Fruit fly (Drosophila melanogaster) whole organism, embryonic: ENCODE results near the gene CG15347.

ENCODE experiments used
- Ada2b ChIP-seq: fragments of 200-800 bp; sonication (Bioruptor generic); IDR thresholded peaks from 2 replicates; pipeline ENCODE4 v1.3.6; 2022; ENCODE audit warnings: missing biosample characterization, missing genetic modification characterization
- Adf1 ChIP-seq: fragments of 200-800 bp; sonication (Bioruptor generic); IDR thresholded peaks from 2 replicates; pipeline ENCODE4 v1.3.6; 2022; ENCODE audit warnings: missing biosample characterization, missing genetic modification characterization
- Aef1 ChIP-seq: fragments of 200-800 bp; sonication (Bioruptor generic); IDR thresholded peaks from 3 replicates; pipeline ENCODE4 v1.3.6; 2022; ENCODE audit warnings: missing biosample characterization, missing genetic modification characterization
- Asciz ChIP-seq: fragments of 200-800 bp; sonication (Bioruptor generic); optimal IDR thresholded peaks from 2 replicates; lab custom pipeline; 2017; ENCODE audit warnings: missing biosample characterization, mild to moderate bottlenecking, missing genetic modification characterization, missing genetic modification reagents
- Bteb2 ChIP-seq: fragments of 200-800 bp; sonication (Bioruptor generic); optimal IDR thresholded peaks from 2 replicates; lab custom pipeline; 2016; ENCODE audit warnings: missing biosample characterization, missing genetic modification characterization
- CG10979 ChIP-seq: fragments of 200-800 bp; sonication (Bioruptor generic); optimal IDR thresholded peaks from 2 replicates; lab custom pipeline; 2018; ENCODE audit warnings: missing biosample characterization, mild to moderate bottlenecking, missing genetic modification characterization, moderate library complexity
- CG11504 ChIP-seq: fragments of 200-800 bp; sonication (Bioruptor generic); optimal IDR thresholded peaks from 3 replicates; lab custom pipeline; 2019; ENCODE audit warnings: missing biosample characterization, mild to moderate bottlenecking, missing genetic modification characterization, moderate library complexity
- CG12744 ChIP-seq: fragments of 200-800 bp; sonication (Bioruptor generic); optimal IDR thresholded peaks from 2 replicates; lab custom pipeline; 2016; ENCODE audit warnings: missing biosample characterization, missing genetic modification characterization
- CG15011 ChIP-seq: fragments of 200-800 bp; sonication (Bioruptor generic); optimal IDR thresholded peaks from 3 replicates; lab custom pipeline; 2018; ENCODE audit warnings: missing biosample characterization, mild to moderate bottlenecking, missing genetic modification characterization
- CG17361 ChIP-seq: fragments of 200-800 bp; sonication (Bioruptor generic); IDR thresholded peaks from 3 replicates; pipeline ENCODE4 v1.3.6; 2022; ENCODE audit warnings: missing biosample characterization, missing genetic modification characterization
- CG18764 ChIP-seq: fragments of 200-800 bp; sonication (Bioruptor generic); optimal IDR thresholded peaks from 3 replicates; lab custom pipeline; 2016; ENCODE audit warnings: missing biosample characterization, missing genetic modification characterization
- CG2129 ChIP-seq: fragments of 200-800 bp; sonication (Bioruptor generic); IDR thresholded peaks from 2 replicates; pipeline ENCODE4 v1.3.6; 2022; ENCODE audit warnings: missing biosample characterization, missing genetic modification characterization; ENCODE audit not compliant: partially characterized antibody
- CG3281 ChIP-seq: fragments of 200-800 bp; sonication (Bioruptor generic); optimal IDR thresholded peaks from 3 replicates; lab custom pipeline; 2017; ENCODE audit warnings: missing biosample characterization, mild to moderate bottlenecking, missing genetic modification characterization
- CG3726 ChIP-seq: fragments of 200-800 bp; sonication (Bioruptor generic); IDR thresholded peaks from 3 replicates; pipeline ENCODE4, ENCODE4 v1.3.6; 2022; ENCODE audit warnings: missing biosample characterization, missing genetic modification characterization
- CG4730 ChIP-seq: fragments of 200-800 bp; sonication (Bioruptor generic); IDR thresholded peaks from 2 replicates; pipeline ENCODE4 v1.3.6; 2022; ENCODE audit warnings: missing biosample characterization, missing genetic modification characterization
- CG5953 ChIP-seq: fragments of 200-800 bp; sonication (Bioruptor generic); IDR thresholded peaks from 2 replicates; pipeline ENCODE4 v1.3.6; 2022; ENCODE audit warnings: missing biosample characterization, missing genetic modification characterization
- CG6791 ChIP-seq: fragments of 200-800 bp; sonication (Bioruptor generic); IDR thresholded peaks from 3 replicates; pipeline ENCODE4 v1.3.6; 2022; ENCODE audit warnings: missing biosample characterization, missing genetic modification characterization; ENCODE audit not compliant: partially characterized antibody
- CG6854 ChIP-seq: fragments of 200-800 bp; sonication (Bioruptor generic); optimal IDR thresholded peaks from 3 replicates; lab custom pipeline; 2017; ENCODE audit warnings: missing biosample characterization, mild to moderate bottlenecking, missing genetic modification characterization
- CG8281 ChIP-seq: fragments of 200-800 bp; sonication (Bioruptor generic); optimal IDR thresholded peaks from 2 replicates; lab custom pipeline; 2018; ENCODE audit warnings: missing biosample characterization, mild to moderate bottlenecking, missing genetic modification characterization, moderate library complexity
- Dll ChIP-seq: fragments of 200-800 bp; sonication (Bioruptor generic); IDR thresholded peaks from 4 replicates; pipeline ENCODE4 v1.3.6; 2022; ENCODE audit warnings: missing biosample characterization, missing genetic modification characterization; ENCODE audit not compliant: partially characterized antibody
- MBD-R2 ChIP-seq: fragments of 200-800 bp; sonication (Bioruptor generic); IDR thresholded peaks from 2 replicates; pipeline ENCODE4 v1.3.6; 2022; ENCODE audit warnings: missing biosample characterization, missing genetic modification characterization
- Mad ChIP-seq: fragments of 200-800 bp; sonication (Bioruptor generic); optimal IDR thresholded peaks from 2 replicates; lab custom pipeline; 2016; ENCODE audit warnings: missing biosample characterization, missing genetic modification characterization
- Pdp1 ChIP-seq, 2 experiments: fragments of 200-800 bp; sonication (Bioruptor generic); optimal IDR thresholded peaks; 3 replicates each; lab custom pipeline; 2016; ENCODE audit warnings: missing biosample characterization in 2 of 2, missing genetic modification characterization in 2 of 2, mild to moderate bottlenecking in 1 of 2, moderate library complexity in 1 of 2
- Six4 ChIP-seq: fragments of 200-800 bp; sonication (Bioruptor generic); optimal IDR thresholded peaks from 2 replicates; lab custom pipeline; 2016; ENCODE audit warnings: missing biosample characterization, missing genetic modification characterization
- Sox102F ChIP-seq: fragments of 200-800 bp; sonication (Bioruptor generic); optimal IDR thresholded peaks from 2 replicates; lab custom pipeline; 2018; ENCODE audit warnings: missing biosample characterization, mild to moderate bottlenecking, missing genetic modification characterization, moderate library complexity
- Trl ChIP-seq, 3 experiments: fragments of >200 bp in 2 of 3; fragments of 200-800 bp in 1 of 3; sonication (Bioruptor generic) in 1 of 3; optimal IDR thresholded peaks; 2 replicates in 1 of 3; 3 replicates in 2 of 3; lab custom pipeline; 2016 to 2017; ENCODE audit warnings: missing biosample characterization in 1 of 3, missing genetic modification characterization in 1 of 3
- amos ChIP-seq: fragments of 200-800 bp; sonication (Bioruptor generic); IDR thresholded peaks from 2 replicates; pipeline ENCODE4 v1.3.6; 2022; ENCODE audit warnings: missing biosample characterization, missing genetic modification characterization; ENCODE audit not compliant: partially characterized antibody
- bcd ChIP-seq: fragments of 200-800 bp; sonication (Bioruptor generic); optimal IDR thresholded peaks from 2 replicates; lab custom pipeline; 2017; ENCODE audit warnings: missing biosample characterization, mild to moderate bottlenecking, missing genetic modification characterization
- chn ChIP-seq: fragments of 200-800 bp; sonication (Bioruptor generic); optimal IDR thresholded peaks from 2 replicates; lab custom pipeline; 2016; ENCODE audit warnings: missing biosample characterization, missing genetic modification characterization
- crp ChIP-seq, 2 experiments: fragments of 200-800 bp; sonication (Bioruptor generic); optimal IDR thresholded peaks; 2 replicates in 1 of 2; 3 replicates in 1 of 2; lab custom pipeline; 2017; ENCODE audit warnings: missing biosample characterization in 2 of 2, missing genetic modification characterization in 2 of 2, mild to moderate bottlenecking in 1 of 2, moderate library complexity in 1 of 2
- da ChIP-seq: fragments of 200-800 bp; sonication (Bioruptor generic); optimal IDR thresholded peaks from 2 replicates; lab custom pipeline; 2016; ENCODE audit warnings: missing biosample characterization, missing genetic modification characterization
- disco-r ChIP-seq: fragments of 200-800 bp; sonication (Bioruptor generic); optimal IDR thresholded peaks from 2 replicates; lab custom pipeline; 2016; ENCODE audit warnings: missing biosample characterization, missing genetic modification characterization
- dpn ChIP-seq, 2 experiments: fragments of 200-800 bp; sonication (Bioruptor generic); optimal IDR thresholded peaks; 3 replicates each; lab custom pipeline; 2016; ENCODE audit warnings: missing biosample characterization in 2 of 2, missing genetic modification characterization in 2 of 2
- fru ChIP-seq: fragments of >200 bp; optimal IDR thresholded peaks from 2 replicates; lab custom pipeline; 2017
- ftz-f1 ChIP-seq: fragments of 200-800 bp; sonication (Bioruptor generic); optimal IDR thresholded peaks from 2 replicates; lab custom pipeline; 2016; ENCODE audit warnings: missing biosample characterization, missing genetic modification characterization
- ham ChIP-seq: fragments of 200-800 bp; sonication (Bioruptor generic); IDR thresholded peaks from 2 replicates; pipeline ENCODE4 v1.3.6; 2022; ENCODE audit warnings: missing biosample characterization, missing genetic modification characterization
- inv ChIP-seq: fragments of 200-800 bp; sonication (Bioruptor generic); IDR thresholded peaks from 2 replicates; pipeline ENCODE4 v1.3.6; 2022; ENCODE audit warnings: missing biosample characterization, missing genetic modification characterization; ENCODE audit not compliant: partially characterized antibody
- lmd ChIP-seq: fragments of 200-800 bp; sonication (Bioruptor generic); IDR thresholded peaks from 2 replicates; pipeline ENCODE4 v1.3.6; 2022; ENCODE audit warnings: missing biosample characterization, missing genetic modification characterization
- p53 ChIP-seq: fragments of 200-800 bp; sonication (Bioruptor generic); optimal IDR thresholded peaks from 2 replicates; lab custom pipeline; 2016; ENCODE audit warnings: missing biosample characterization, missing genetic modification characterization
- phol ChIP-seq: fragments of 200-800 bp; sonication (Bioruptor generic); optimal IDR thresholded peaks from 3 replicates; lab custom pipeline; 2018; ENCODE audit warnings: missing biosample characterization, mild to moderate bottlenecking, missing genetic modification characterization, moderate library complexity
- pum ChIP-seq: fragments of 200-800 bp; sonication (Bioruptor generic); optimal IDR thresholded peaks from 2 replicates; lab custom pipeline; 2016; ENCODE audit warnings: missing biosample characterization, missing genetic modification characterization
- sens ChIP-seq: fragments of 200-800 bp; sonication (Bioruptor generic); peaks from one replicate; lab custom pipeline; 2016; ENCODE audit warnings: missing biosample characterization, missing genetic modification characterization
- sug ChIP-seq: fragments of 200-800 bp; optimal IDR thresholded peaks from 2 replicates; lab custom pipeline; 2019; ENCODE audit warnings: missing biosample characterization, mild to moderate bottlenecking, missing genetic modification characterization, moderate library complexity
- vfl ChIP-seq: fragments of 200-800 bp; sonication (Bioruptor generic); optimal IDR thresholded peaks from 2 replicates; lab custom pipeline; 2016; ENCODE audit warnings: missing biosample characterization, missing genetic modification characterization

The CG15347 gene

DNA sequence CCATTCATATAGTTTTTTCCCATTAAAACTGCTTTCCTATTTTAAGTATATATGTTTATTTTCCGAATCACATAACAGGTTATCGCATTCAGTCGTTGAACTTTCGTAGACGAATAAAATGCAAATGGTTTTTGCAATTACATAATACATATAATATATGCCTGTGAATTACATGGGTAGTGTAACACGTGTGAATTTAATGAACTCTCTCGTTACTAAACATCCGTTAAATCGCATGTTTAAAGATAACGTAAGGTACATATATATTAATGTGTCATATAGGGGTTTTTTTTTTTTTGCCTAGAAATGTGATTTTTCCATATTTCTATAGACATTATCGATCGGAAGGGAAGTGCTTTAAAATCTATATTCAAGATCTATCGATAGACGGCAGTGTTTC lies 8.9 kb upstream of the CG15347 start:
- TF ChIP-seq Ada2b (GFP tag; lab: Robert Waterston, UW) (no peak), Pdp1 (GFP tag; optimal IDR thresholded peaks at IDR 0.05; lab: Kevin White, UChicago) (peak in 1 of 2 experiments; percentile 68)

dm6 chrX:8468962-8469459 lies 8.3 kb upstream of the CG15347 start, which contains the start of gene CG12116:
Gene CG12116, minus strand, starts transcription at chrX:8469012.
- TF ChIP-seq sug (peak; percentile 25), Pdp1 (GFP tag; optimal IDR thresholded peaks at IDR 0.05; lab: Kevin White, UChicago) (peak in 1 of 2 experiments; percentile 24), amos (no peak)

DNA sequence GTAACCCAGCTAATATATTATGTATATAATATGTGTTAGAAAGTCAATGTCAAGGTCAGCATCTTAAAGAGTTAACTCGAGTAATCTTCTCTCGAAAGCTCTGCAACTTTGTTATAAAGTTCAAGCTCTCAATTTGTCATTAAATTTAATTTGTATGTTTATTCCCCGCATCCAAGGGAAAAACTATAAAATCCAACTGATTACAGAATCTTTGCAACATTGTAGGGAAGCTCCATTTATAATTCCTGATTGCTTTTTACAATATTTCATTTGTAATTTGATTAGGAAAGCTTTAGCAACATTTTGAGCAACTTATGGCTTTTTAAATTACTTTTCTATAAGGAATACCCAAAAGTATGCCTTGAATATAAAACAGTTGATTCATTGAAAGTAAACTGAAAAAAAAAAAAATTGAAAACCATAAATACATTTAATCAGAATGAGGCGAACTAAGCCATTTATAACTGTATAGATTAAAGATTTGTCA lies 6.1 kb upstream of the CG15347 start:
- TF ChIP-seq sug: no peak
- no peak for TF ChIP-seq CG5953 (GFP tag; lab: Robert Waterston, UW)
- TF ChIP-seq Trl (optimal IDR thresholded peaks at IDR 0.05; lab: Kevin White, UChicago): no peak
- TF ChIP-seq Trl (GFP tag; optimal IDR thresholded peaks at IDR 0.05; lab: Kevin White, UChicago): no peak
- TF ChIP-seq ham (GFP tag; lab: Robert Waterston, UW): no peak
- TF ChIP-seq Six4 (GFP tag; lab: Kevin White, UChicago): no peak
- peak; percentile 4 for TF ChIP-seq sens (GFP tag; lab: Kevin White, UChicago)
- no peak for TF ChIP-seq Bteb2 (GFP tag; lab: Kevin White, UChicago)
- TF ChIP-seq CG17361 (GFP tag; lab: Robert Waterston, UW): no peak
- TF ChIP-seq pum (GFP tag; lab: Kevin White, UChicago): no peak
- no peak for TF ChIP-seq CG12744 (GFP tag; lab: Kevin White, UChicago)
- no peak for TF ChIP-seq CG6791 (GFP tag; lab: Robert Waterston, UW)
- no peak for TF ChIP-seq Dll (GFP tag; lab: Robert Waterston, UW)
- TF ChIP-seq CG3281 (GFP tag; lab: Kevin White, UChicago): no peak
- no peak for TF ChIP-seq fru (lab: Kevin White, UChicago)
- TF ChIP-seq da (GFP tag; lab: Kevin White, UChicago): no peak
- no peak for TF ChIP-seq lmd (GFP tag; lab: Robert Waterston, UW)
- peak; percentile 20 for TF ChIP-seq CG8281 (tag; lab: Kevin White, UChicago)
- peak; percentile 91 for TF ChIP-seq CG11504 (tag; lab: Kevin White, UChicago)
- no peak for TF ChIP-seq CG18764 (GFP tag; lab: Kevin White, UChicago)

- TF ChIP-seq crp (GFP tag; optimal IDR thresholded peaks at IDR 0.05; lab: Kevin White, UChicago): peak in 1 of 2 experiments; percentile 69
- TF ChIP-seq pum (GFP tag; lab: Kevin White, UChicago): peak; percentile 54
- TF ChIP-seq ftz-f1 (GFP tag; lab: Kevin White, UChicago): peak; percentile 54
- peak; percentile 85 for TF ChIP-seq Aef1 (GFP tag; lab: Robert Waterston, UW)
- TF ChIP-seq disco-r (GFP tag; lab: Kevin White, UChicago): peak; percentile 36
- TF ChIP-seq phol: peak; percentile 76
- peak; percentile 85 to 86 for TF ChIP-seq dpn (GFP tag; optimal IDR thresholded peaks at IDR 0.05; lab: Kevin White, UChicago)
- TF ChIP-seq bcd (GFP tag; lab: Kevin White, UChicago): peak; percentile 87
- peak; percentile 60 for TF ChIP-seq Mad (GFP tag; lab: Kevin White, UChicago)
- peak; percentile 74 for TF ChIP-seq Adf1 (GFP tag; lab: Robert Waterston, UW)
- TF ChIP-seq CG10979 (tag; lab: Kevin White, UChicago): peak; percentile 63
- TF ChIP-seq Asciz: peak; percentile 76
- no peak for TF ChIP-seq CG2129 (GFP tag; lab: Robert Waterston, UW)
- TF ChIP-seq vfl (GFP tag; lab: Kevin White, UChicago): peak; percentile 82
- no peak for TF ChIP-seq p53 (GFP tag; lab: Kevin White, UChicago)
- peak; percentile 80 for TF ChIP-seq MBD-R2 (GFP tag; lab: Robert Waterston, UW)
- peak; percentile 50 for TF ChIP-seq chn (GFP tag; lab: Kevin White, UChicago)
- peak; percentile 86 for TF ChIP-seq Sox102F (GFP tag; lab: Kevin White, UChicago)
- no peak for TF ChIP-seq inv (GFP tag; lab: Robert Waterston, UW)
- TF ChIP-seq CG6854: peak; percentile 88
- peak; percentile 85 for TF ChIP-seq CG4730
- TF ChIP-seq CG3726 (GFP tag; lab: Robert Waterston, UW): peak; percentile 73; the same call in 2 of the 3 replicates
- TF ChIP-seq CG15011 (GFP tag; lab: Kevin White, UChicago): peak; percentile 84
Measured at dm6 chrX:8464378-8465036, 3.8 kb upstream of the CG15347 start, which contains the start of gene Sptr. Gene Sptr, minus strand, starts transcription at chrX:8464438.
